Worm (Caenorhabditis elegans) whole organism, L4 larva: Measurements from ENCODE around the gene F22B7.3.

Source experiments
- T20F7.1 ChIP-seq: fragments of 200-800 bp; sonication (Bioruptor generic); optimal IDR thresholded peaks from 2 replicates; lab custom pipeline; 2018; ENCODE audit warnings: mild to moderate bottlenecking, missing genetic modification characterization, missing compliant biosample characterization
- T26A8.4 ChIP-seq: fragments of 200-800 bp; sonication (Bioruptor generic); IDR thresholded peaks from 2 replicates; pipeline ENCODE4 v1.3.6; 2022; ENCODE audit warnings: missing genetic modification characterization, missing compliant biosample characterization
- arid-1 ChIP-seq: fragments of 200-800 bp; sonication (Bioruptor generic); conservative IDR thresholded peaks from 2 replicates; pipeline ENCODE4 v1.3.6; 2022; ENCODE audit warnings: missing genetic modification reagents, missing genetic modification characterization, missing compliant biosample characterization
- attf-4 ChIP-seq: sonication (generic microtip); optimal IDR thresholded peaks from 3 replicates; lab custom pipeline; 2017; ENCODE audit warnings: missing biosample characterization, missing genetic modification characterization
- ceh-20 ChIP-seq: fragments of 200-800 bp; sonication (Bioruptor generic); IDR thresholded peaks from 2 replicates; pipeline ENCODE4 v1.3.6; 2022; ENCODE audit warnings: missing genetic modification reagents, missing genetic modification characterization, missing compliant biosample characterization
- ceh-28 ChIP-seq: fragments of 150-350 bp; optimal IDR thresholded peaks from 2 replicates; lab custom pipeline; 2014; ENCODE audit warnings: missing biosample characterization, missing genetic modification reagents, missing genetic modification characterization
- cey-2 ChIP-seq: sonication (generic microtip); optimal IDR thresholded peaks from 3 replicates; lab custom pipeline; 2017; ENCODE audit warnings: missing genetic modification characterization, mild to moderate bottlenecking, missing compliant biosample characterization, antibody characterized with exemption, borderline replicate concordance; ENCODE audit not compliant: insufficient read depth
- ctbp-1 ChIP-seq: fragments of 200-800 bp; sonication (Bioruptor generic); IDR thresholded peaks from 2 replicates; pipeline ENCODE4 v1.3.6; 2022; ENCODE audit warnings: missing genetic modification reagents, missing genetic modification characterization, missing compliant biosample characterization
- daf-16 ChIP-seq, 3 experiments: sonication (generic microtip); optimal IDR thresholded peaks; 2 replicates each; lab custom pipeline; 2016 to 2017; ENCODE audit warnings: missing genetic modification characterization in 3 of 3, missing genetic modification reagents in 3 of 3, mild to moderate bottlenecking in 2 of 3, missing compliant biosample characterization in 2 of 3, missing biosample characterization in 1 of 3, moderate library complexity in 1 of 3
- dmd-6 ChIP-seq: fragments of 200-800 bp; sonication (Bioruptor generic); IDR thresholded peaks from 2 replicates; pipeline ENCODE4 v1.3.6; 2022; ENCODE audit warnings: missing genetic modification reagents, missing genetic modification characterization, missing compliant biosample characterization
- dpl-1 ChIP-seq: fragments of 150-350 bp; optimal IDR thresholded peaks from 2 replicates; lab custom pipeline; 2014; ENCODE audit warnings: missing biosample characterization, missing genetic modification reagents, missing genetic modification characterization
- egl-27 ChIP-seq: sonication (generic microtip); optimal IDR thresholded peaks from 3 replicates; lab custom pipeline; 2017; ENCODE audit warnings: missing biosample characterization, missing genetic modification reagents, missing genetic modification characterization
- gei-8 ChIP-seq: fragments of 200-800 bp; sonication (Bioruptor generic); optimal IDR thresholded peaks from 2 replicates; lab custom pipeline; 2018; ENCODE audit warnings: mild to moderate bottlenecking, missing genetic modification characterization, missing compliant biosample characterization
- hif-1 ChIP-seq, 2 experiments: sonication (generic microtip); optimal IDR thresholded peaks; 2 replicates each; lab custom pipeline; 2016 to 2017; ENCODE audit warnings: missing compliant biosample characterization in 2 of 2, missing genetic modification characterization in 2 of 2, missing genetic modification reagents in 2 of 2, missing genotype in 2 of 2, mild to moderate bottlenecking in 1 of 2
- hlh-30 ChIP-seq: sonication (generic microtip); optimal IDR thresholded peaks from 2 replicates; lab custom pipeline; 2017; ENCODE audit warnings: antibody characterized with exemption, mild to moderate bottlenecking, missing genetic modification characterization, missing compliant biosample characterization; ENCODE audit not compliant: insufficient read depth
- hmg-1.1 ChIP-seq: fragments of 200-800 bp; sonication (Bioruptor generic); IDR thresholded peaks from 2 replicates; pipeline ENCODE4 v1.3.6; 2022; ENCODE audit warnings: missing genetic modification reagents, missing genetic modification characterization, missing compliant biosample characterization
- lim-7 ChIP-seq: fragments of 200-800 bp; sonication (Bioruptor generic); IDR thresholded peaks from 2 replicates; pipeline ENCODE4 v1.3.6; 2022; ENCODE audit warnings: missing genetic modification characterization, missing compliant biosample characterization
- lin-1 ChIP-seq: fragments of 200-800 bp; sonication (Bioruptor generic); IDR thresholded peaks from 2 replicates; pipeline ENCODE4 v1.3.6; 2022; ENCODE audit warnings: missing genetic modification reagents, missing genetic modification characterization, missing compliant biosample characterization
- lin-13 ChIP-seq: fragments of 150-350 bp; optimal IDR thresholded peaks from 2 replicates; lab custom pipeline; 2014; ENCODE audit warnings: missing biosample characterization, missing genetic modification reagents, missing genetic modification characterization
- lin-38 ChIP-seq: fragments of 200-800 bp; sonication (Bioruptor generic); IDR thresholded peaks from 2 replicates; pipeline ENCODE4 v1.3.6; 2022; ENCODE audit warnings: missing genetic modification reagents, missing genetic modification characterization, missing compliant biosample characterization
- lir-3 ChIP-seq: sonication (generic microtip); optimal IDR thresholded peaks from 2 replicates; lab custom pipeline; 2016; ENCODE audit warnings: mild to moderate bottlenecking, missing genetic modification characterization, missing compliant biosample characterization
- lsy-2 ChIP-seq, 2 experiments: fragments of 150-350 bp in 1 of 2; sonication (generic microtip) in 1 of 2; optimal IDR thresholded peaks; 2 replicates each; lab custom pipeline; 2014 to 2017; ENCODE audit warnings: missing biosample characterization in 2 of 2, missing genetic modification characterization in 2 of 2
- mdl-1 ChIP-seq, 2 experiments: fragments of 150-350 bp in 1 of 2; sonication (generic microtip) in 1 of 2; optimal IDR thresholded peaks; 2 replicates each; lab custom pipeline; 2014 to 2017; ENCODE audit warnings: missing biosample characterization in 2 of 2, missing genetic modification characterization in 2 of 2
- mdt-29 ChIP-seq: fragments of 200-800 bp; sonication (Bioruptor generic); IDR thresholded peaks from 2 replicates; pipeline ENCODE4 v1.3.6; 2022; ENCODE audit warnings: missing genetic modification reagents, missing genetic modification characterization, missing compliant biosample characterization
- mep-1 ChIP-seq: fragments of 150-350 bp; sonication (generic microtip); optimal IDR thresholded peaks from 3 replicates; lab custom pipeline; 2014; ENCODE audit warnings: missing biosample characterization, missing genetic modification characterization
- mxl-3 ChIP-seq: fragments of 200-800 bp; sonication (Bioruptor generic); optimal IDR thresholded peaks from 2 replicates; lab custom pipeline; 2018; ENCODE audit warnings: mild to moderate bottlenecking, missing genetic modification characterization, missing compliant biosample characterization
- nhr-102 ChIP-seq: sonication (generic microtip); optimal IDR thresholded peaks from 2 replicates; lab custom pipeline; 2016; ENCODE audit warnings: mild to moderate bottlenecking, missing genetic modification characterization, moderate library complexity, missing compliant biosample characterization
- nhr-25 ChIP-seq: sonication (generic microtip); optimal IDR thresholded peaks from 2 replicates; lab custom pipeline; 2017; ENCODE audit warnings: missing genetic modification characterization, mild to moderate bottlenecking, missing compliant biosample characterization, antibody characterized with exemption, moderate library complexity, borderline replicate concordance; ENCODE audit not compliant: insufficient read depth
- nhr-42 ChIP-seq: fragments of 200-800 bp; sonication (Bioruptor generic); IDR thresholded peaks from 2 replicates; pipeline ENCODE4 v1.3.6; 2022; ENCODE audit warnings: missing genetic modification characterization, missing compliant biosample characterization
- nhr-77 ChIP-seq: fragments of 150-350 bp; optimal IDR thresholded peaks from 2 replicates; lab custom pipeline; 2014; ENCODE audit warnings: missing biosample characterization, missing genetic modification characterization
- php-3 ChIP-seq: fragments of 200-800 bp; sonication (Bioruptor generic); IDR thresholded peaks from 2 replicates; pipeline ENCODE4 v1.3.6; 2022; ENCODE audit warnings: missing genetic modification reagents, missing genetic modification characterization, missing compliant biosample characterization
- pqm-1 ChIP-seq: sonication (generic microtip); optimal IDR thresholded peaks from 2 replicates; lab custom pipeline; 2017; ENCODE audit warnings: missing biosample characterization, missing genetic modification characterization
- saeg-2 ChIP-seq: fragments of 200-800 bp; sonication (Bioruptor generic); IDR thresholded peaks from 2 replicates; pipeline ENCODE4 v1.3.6; 2022; ENCODE audit warnings: missing genetic modification reagents, missing genetic modification characterization, missing compliant biosample characterization
- sdz-12 ChIP-seq: fragments of 200-800 bp; sonication (Bioruptor generic); optimal IDR thresholded peaks from 2 replicates; lab custom pipeline; 2018; ENCODE audit warnings: mild to moderate bottlenecking, missing genetic modification characterization, missing compliant biosample characterization
- spr-1 ChIP-seq: sonication (generic microtip); optimal IDR thresholded peaks from 2 replicates; lab custom pipeline; 2016; ENCODE audit warnings: mild to moderate bottlenecking, missing genetic modification characterization, missing compliant biosample characterization
- tra-1 ChIP-seq: fragments of 200-800 bp; sonication (Bioruptor generic); IDR thresholded peaks from 2 replicates; pipeline ENCODE4 v1.3.6; 2022; ENCODE audit warnings: missing genetic modification reagents, missing genetic modification characterization, missing compliant biosample characterization
- unc-130 ChIP-seq: sonication (generic microtip); optimal IDR thresholded peaks from 2 replicates; lab custom pipeline; 2016; ENCODE audit warnings: missing genetic modification reagents, missing genetic modification characterization, missing compliant biosample characterization
- unc-62 ChIP-seq, 3 experiments: fragments of 150-350 bp in 1 of 3; sonication (generic microtip); optimal IDR thresholded peaks in 2 of 3; peaks in 1 of 3; 1 replicate in 1 of 3; 2 replicates in 2 of 3; lab custom pipeline; 2014 to 2017; ENCODE audit warnings: missing biosample characterization in 3 of 3, missing genetic modification characterization in 3 of 3, missing genetic modification reagents in 3 of 3, missing genotype in 1 of 3
- zfp-3 ChIP-seq: fragments of 200-800 bp; sonication (Bioruptor generic); conservative IDR thresholded peaks from 2 replicates; pipeline ENCODE4 v1.3.6; 2022; ENCODE audit warnings: missing genetic modification reagents, missing genetic modification characterization, missing compliant biosample characterization
- ztf-7 ChIP-seq: fragments of 150-350 bp; optimal IDR thresholded peaks from 2 replicates; lab custom pipeline; 2014; ENCODE audit warnings: missing biosample characterization, missing genetic modification characterization

F22B7.3 gene

ce11 chrIII:8658367-8658761, 9.7 kb downstream of the F22B7.3 start (continued):
- TF ChIP-seq tra-1 (GFP tag; lab: Robert Waterston, UW) = peak; percentile 96
- TF ChIP-seq T20F7.1 (GFP tag; lab: Kevin White, UChicago) = peak; percentile 82
- TF ChIP-seq lin-38 = peak; percentile 49
- peak; percentile 90 for TF ChIP-seq mep-1
- TF ChIP-seq pqm-1 (tag; lab: Kevin White, UChicago) = peak; percentile 15
- TF ChIP-seq lim-7 = 0 out of 2 replicates have a peak, but pooled peaks have one; percentile 6
- no peak for TF ChIP-seq lir-3 (tag; lab: Kevin White, UChicago)
- TF ChIP-seq ctbp-1 = peak; percentile 71
- TF ChIP-seq T26A8.4 = peak; percentile 77; the same call in 1 of the 2 replicates
- peak; percentile 64; the same call in 1 of the 2 replicates for TF ChIP-seq saeg-2 (GFP tag; lab: Robert Waterston, UW)
- peak; percentile 96 for TF ChIP-seq php-3 (GFP tag; lab: Robert Waterston, UW)
- 0 out of 2 replicates have a peak, but pooled peaks have one; percentile 36 for TF ChIP-seq arid-1 (GFP tag; lab: Robert Waterston, UW)
- TF ChIP-seq cey-2 = peak; percentile 90
- peak; percentile 68 for TF ChIP-seq egl-27 (tag; lab: Kevin White, UChicago)
- peak; percentile 72 for TF ChIP-seq nhr-25 (tag; lab: Kevin White, UChicago)
- peak; percentile 94 for TF ChIP-seq nhr-102 (tag; lab: Kevin White, UChicago)
- peak; percentile 88 to 90 for TF ChIP-seq hif-1 (tag; optimal IDR thresholded peaks at IDR 0.05; lab: Kevin White, UChicago)
- TF ChIP-seq dmd-6 (GFP tag; lab: Robert Waterston, UW) = peak; percentile 93
- peak; percentile 97 for TF ChIP-seq mdt-29
- TF ChIP-seq hmg-1.1 = peak; percentile 78
- TF ChIP-seq mdl-1 (tag; optimal IDR thresholded peaks at IDR 0.05; lab: Kevin White, UChicago) = peak; percentile 66 to 97
- peak; percentile 58 for TF ChIP-seq dpl-1 (GFP tag; lab: Kevin White, UChicago)
- TF ChIP-seq ztf-7 (tag; lab: Kevin White, UChicago) = peak; percentile 72
- TF ChIP-seq zfp-3 (GFP tag; lab: Robert Waterston, UW) = 0 out of 2 replicates have a peak, but pooled peaks have one; percentile 70
- peak; percentile 84 for TF ChIP-seq gei-8 (GFP tag; lab: Kevin White, UChicago)
- TF ChIP-seq spr-1 (tag; lab: Kevin White, UChicago) = peak; percentile 72
- TF ChIP-seq ceh-20 = peak; percentile 92; the same call in 1 of the 2 replicates
- TF ChIP-seq sdz-12 = no peak
- peak; percentile 74 for TF ChIP-seq lin-13
- peak; percentile 91 for TF ChIP-seq nhr-77
- TF ChIP-seq daf-16 (GFP tag; optimal IDR thresholded peaks at IDR 0.05; lab: Kevin White, UChicago) = peak; percentile 97 to 99
- TF ChIP-seq daf-16 (tag; optimal IDR thresholded peaks at IDR 0.05; lab: Kevin White, UChicago) = peak; percentile 99
- TF ChIP-seq, all 104 proteins: peak for 53

- TF ChIP-seq mxl-3 (no peak), attf-4 (tag; lab: Kevin White, UChicago) (no peak), unc-130 (GFP tag; lab: Kevin White, UChicago) (no peak), unc-62 (GFP tag; optimal IDR thresholded peaks at IDR 0.05 in 1 of 2; lab: Kevin White, UChicago) (peak in 1 of 2 experiments; percentile 86), unc-62 (tag; optimal IDR thresholded peaks at IDR 0.05; lab: Kevin White, UChicago) (no peak)
Observed at ce11 chrIII:8663143-8663542, 14.5 kb downstream of the F22B7.3 start.

ce11 chrIII:8664897-8665388, 16.3 kb downstream of the F22B7.3 start, which contains the start of gene F22B7.1:
Gene F22B7.1 (plus strand): TSS chrIII:8665338.
- TF ChIP-seq unc-62 (GFP tag; optimal IDR thresholded peaks at IDR 0.05 in 1 of 2; lab: Kevin White, UChicago) = no peak
- TF ChIP-seq unc-62 (tag; optimal IDR thresholded peaks at IDR 0.05; lab: Kevin White, UChicago) = no peak
- TF ChIP-seq lsy-2 (tag; optimal IDR thresholded peaks at IDR 0.05; lab: Kevin White, UChicago) = peak in 1 of 2 experiments; percentile 11
- TF ChIP-seq lin-1 (GFP tag; lab: Robert Waterston, UW) = no peak
- peak; percentile 44 for TF ChIP-seq hlh-30 (tag; lab: Kevin White, UChicago)
- TF ChIP-seq sdz-12 = no peak
- no peak for TF ChIP-seq nhr-42 (GFP tag; lab: Robert Waterston, UW)
- no peak for TF ChIP-seq ceh-28 (tag; lab: Kevin White, UChicago)
